Worm (Caenorhabditis elegans) whole organism, L4 larva: ENCODE data around the gene T05C12.8.
A peak's percentile ranks its signal among the peaks of the same experiment; 100 is the strongest.

Source experiments
- D1046.2 ChIP-seq: fragments of 200-800 bp; sonication (Bioruptor generic); IDR thresholded peaks from 2 replicates; pipeline ENCODE4 v1.3.6; 2022; ENCODE audit warnings: missing genetic modification characterization, missing compliant biosample characterization
- F10B5.3 ChIP-seq: sonication (generic microtip); optimal IDR thresholded peaks from 2 replicates; lab custom pipeline; 2016; ENCODE audit warnings: mild to moderate bottlenecking, missing genetic modification characterization, missing compliant biosample characterization
- F44E2.7 ChIP-seq: fragments of 200-800 bp; sonication (Bioruptor generic); IDR thresholded peaks from 2 replicates; pipeline ENCODE4 v2.1.2; 2022; ENCODE audit warnings: missing genetic modification characterization, missing compliant biosample characterization
- Y105C5A.15 ChIP-seq: fragments of 200-800 bp; sonication (Bioruptor generic); IDR thresholded peaks from 2 replicates; pipeline ENCODE4 v1.3.6; 2022; ENCODE audit warnings: missing genetic modification characterization, missing compliant biosample characterization
- Y75B8A.6 ChIP-seq: fragments of 200-800 bp; sonication (Bioruptor generic); IDR thresholded peaks from 2 replicates; pipeline ENCODE4 v1.3.6; 2022; ENCODE audit warnings: missing genetic modification reagents, missing genetic modification characterization, missing compliant biosample characterization
- ZK337.2 ChIP-seq: fragments of 200-800 bp; sonication (Bioruptor generic); IDR thresholded peaks from 2 replicates; pipeline ENCODE4 v1.3.6; 2022; ENCODE audit warnings: missing genetic modification reagents, missing genetic modification characterization, missing compliant biosample characterization
- aha-1 ChIP-seq: fragments of 150-350 bp; peaks from one replicate; lab custom pipeline; 2014; ENCODE audit warnings: missing biosample characterization, missing genetic modification characterization
- ceh-28 ChIP-seq: fragments of 150-350 bp; optimal IDR thresholded peaks from 2 replicates; lab custom pipeline; 2014; ENCODE audit warnings: missing biosample characterization, missing genetic modification reagents, missing genetic modification characterization
- ceh-32 ChIP-seq: sonication (generic microtip); optimal IDR thresholded peaks from 2 replicates; lab custom pipeline; 2016; ENCODE audit warnings: mild to moderate bottlenecking, missing genetic modification characterization, missing compliant biosample characterization; ENCODE audit not compliant: poor library complexity
- ceh-44 ChIP-seq: fragments of 200-800 bp; sonication (Bioruptor generic); IDR thresholded peaks from 2 replicates; pipeline ENCODE4 v1.3.6; 2022; ENCODE audit warnings: missing genetic modification reagents, missing genetic modification characterization, missing compliant biosample characterization
- ceh-82 ChIP-seq: sonication (generic microtip); optimal IDR thresholded peaks from 2 replicates; lab custom pipeline; 2017; ENCODE audit warnings: missing biosample characterization, missing genetic modification characterization
- ces-1 ChIP-seq: fragments of 150-350 bp; sonication (generic microtip); optimal IDR thresholded peaks from 4 replicates; lab custom pipeline; 2014; ENCODE audit warnings: missing biosample characterization, missing genetic modification reagents, missing genetic modification characterization
- daf-8 ChIP-seq: fragments of 200-800 bp; sonication (Bioruptor generic); IDR thresholded peaks from 2 replicates; pipeline ENCODE4 v1.3.6; 2022; ENCODE audit warnings: missing genetic modification characterization, missing compliant biosample characterization
- dmd-6 ChIP-seq: fragments of 200-800 bp; sonication (Bioruptor generic); IDR thresholded peaks from 2 replicates; pipeline ENCODE4 v1.3.6; 2022; ENCODE audit warnings: missing genetic modification reagents, missing genetic modification characterization, missing compliant biosample characterization
- dmd-8 ChIP-seq: fragments of 200-800 bp; sonication (Bioruptor generic); IDR thresholded peaks from 2 replicates; pipeline ENCODE4 v1.3.6; 2022; ENCODE audit warnings: missing genetic modification characterization, missing compliant biosample characterization
- dpl-1 ChIP-seq: fragments of 150-350 bp; optimal IDR thresholded peaks from 2 replicates; lab custom pipeline; 2014; ENCODE audit warnings: missing biosample characterization, missing genetic modification reagents, missing genetic modification characterization
- duxl-1 ChIP-seq: sonication (generic microtip); optimal IDR thresholded peaks from 2 replicates; lab custom pipeline; 2016; ENCODE audit warnings: mild to moderate bottlenecking, missing genetic modification characterization, moderate library complexity, missing compliant biosample characterization; ENCODE audit not compliant: poor library complexity
- dve-1 ChIP-seq: sonication (generic microtip); optimal IDR thresholded peaks from 2 replicates; lab custom pipeline; 2017; ENCODE audit warnings: antibody characterized with exemption, mild to moderate bottlenecking, missing genetic modification characterization, missing compliant biosample characterization; ENCODE audit not compliant: insufficient read depth
- egl-27 ChIP-seq: sonication (generic microtip); optimal IDR thresholded peaks from 3 replicates; lab custom pipeline; 2017; ENCODE audit warnings: missing biosample characterization, missing genetic modification reagents, missing genetic modification characterization
- hlh-11 ChIP-seq: fragments of 200-800 bp; sonication (Bioruptor generic); optimal IDR thresholded peaks from 2 replicates; lab custom pipeline; 2018; ENCODE audit warnings: mild to moderate bottlenecking, missing genetic modification characterization, missing compliant biosample characterization
- hmg-1.1 ChIP-seq: fragments of 200-800 bp; sonication (Bioruptor generic); IDR thresholded peaks from 2 replicates; pipeline ENCODE4 v1.3.6; 2022; ENCODE audit warnings: missing genetic modification reagents, missing genetic modification characterization, missing compliant biosample characterization
- jun-1 ChIP-seq: fragments of 150-350 bp; optimal IDR thresholded peaks from 2 replicates; lab custom pipeline; 2014; ENCODE audit warnings: missing biosample characterization, missing genetic modification reagents, missing genetic modification characterization
- lin-1 ChIP-seq: fragments of 200-800 bp; sonication (Bioruptor generic); IDR thresholded peaks from 2 replicates; pipeline ENCODE4 v1.3.6; 2022; ENCODE audit warnings: missing genetic modification reagents, missing genetic modification characterization, missing compliant biosample characterization
- lin-29 ChIP-seq: fragments of 200-800 bp; sonication (Bioruptor generic); IDR thresholded peaks from 2 replicates; pipeline ENCODE4 v1.3.6; 2022; ENCODE audit warnings: missing genetic modification reagents, missing genetic modification characterization, missing compliant biosample characterization
- lin-39 ChIP-seq: fragments of 150-350 bp; optimal IDR thresholded peaks from 2 replicates; lab custom pipeline; 2014; ENCODE audit warnings: missing biosample characterization, missing genetic modification reagents, missing genetic modification characterization
- lir-3 ChIP-seq: sonication (generic microtip); optimal IDR thresholded peaks from 2 replicates; lab custom pipeline; 2016; ENCODE audit warnings: mild to moderate bottlenecking, missing genetic modification characterization, missing compliant biosample characterization
- mdt-29 ChIP-seq: fragments of 200-800 bp; sonication (Bioruptor generic); IDR thresholded peaks from 2 replicates; pipeline ENCODE4 v1.3.6; 2022; ENCODE audit warnings: missing genetic modification reagents, missing genetic modification characterization, missing compliant biosample characterization
- mes-2 ChIP-seq: sonication (generic microtip); optimal IDR thresholded peaks from 2 replicates; lab custom pipeline; 2016; ENCODE audit warnings: missing genotype, mild to moderate bottlenecking, missing genetic modification characterization, missing compliant biosample characterization; ENCODE audit not compliant: poor library complexity, severe bottlenecking
- nhr-10 ChIP-seq: fragments of 150-350 bp; optimal IDR thresholded peaks from 2 replicates; lab custom pipeline; 2014; ENCODE audit warnings: missing biosample characterization, missing genetic modification characterization
- nhr-102 ChIP-seq: sonication (generic microtip); optimal IDR thresholded peaks from 2 replicates; lab custom pipeline; 2016; ENCODE audit warnings: mild to moderate bottlenecking, missing genetic modification characterization, moderate library complexity, missing compliant biosample characterization
- nhr-11 ChIP-seq: fragments of 150-350 bp; optimal IDR thresholded peaks from 2 replicates; lab custom pipeline; 2014; ENCODE audit warnings: missing biosample characterization, missing genetic modification characterization
- nhr-111 ChIP-seq: fragments of 200-800 bp; sonication (Bioruptor generic); optimal IDR thresholded peaks from 2 replicates; lab custom pipeline; 2018; ENCODE audit warnings: mild to moderate bottlenecking, missing genetic modification characterization, missing compliant biosample characterization
- nhr-237 ChIP-seq: sonication (generic microtip); optimal IDR thresholded peaks from 2 replicates; lab custom pipeline; 2017; ENCODE audit warnings: missing biosample characterization, missing genetic modification characterization
- nhr-25 ChIP-seq: sonication (generic microtip); optimal IDR thresholded peaks from 2 replicates; lab custom pipeline; 2017; ENCODE audit warnings: missing genetic modification characterization, mild to moderate bottlenecking, missing compliant biosample characterization, antibody characterized with exemption, moderate library complexity, borderline replicate concordance; ENCODE audit not compliant: insufficient read depth
- nhr-28 ChIP-seq: fragments of 150-350 bp; optimal IDR thresholded peaks from 2 replicates; lab custom pipeline; 2014; ENCODE audit warnings: missing biosample characterization, missing genetic modification characterization
- nhr-41 ChIP-seq: fragments of 200-800 bp; sonication (Bioruptor generic); IDR thresholded peaks from 2 replicates; pipeline ENCODE4 v1.3.6; 2022; ENCODE audit warnings: missing genetic modification reagents, missing genetic modification characterization, missing compliant biosample characterization
- nhr-48 ChIP-seq: sonication (generic microtip); optimal IDR thresholded peaks from 2 replicates; lab custom pipeline; 2016; ENCODE audit warnings: mild to moderate bottlenecking, missing genetic modification characterization, missing compliant biosample characterization
- nhr-76 ChIP-seq: fragments of 150-350 bp; optimal IDR thresholded peaks from 2 replicates; lab custom pipeline; 2014; ENCODE audit warnings: missing biosample characterization, missing genetic modification characterization
- pha-4 ChIP-seq, 2 experiments: fragments of 150-350 bp in 1 of 2; fragments of 200-800 bp in 1 of 2; sonication (Bioruptor generic) in 1 of 2; IDR thresholded peaks in 1 of 2; optimal IDR thresholded peaks in 1 of 2; 2 replicates each; pipeline versions ENCODE4 v1.3.6 to Lab custom; 2014 to 2022; ENCODE audit warnings: missing genetic modification characterization in 2 of 2, missing genetic modification reagents in 2 of 2, missing biosample characterization in 1 of 2, missing compliant biosample characterization in 1 of 2
- php-3 ChIP-seq: fragments of 200-800 bp; sonication (Bioruptor generic); IDR thresholded peaks from 2 replicates; pipeline ENCODE4 v1.3.6; 2022; ENCODE audit warnings: missing genetic modification reagents, missing genetic modification characterization, missing compliant biosample characterization
- saeg-2 ChIP-seq: fragments of 200-800 bp; sonication (Bioruptor generic); IDR thresholded peaks from 2 replicates; pipeline ENCODE4 v1.3.6; 2022; ENCODE audit warnings: missing genetic modification reagents, missing genetic modification characterization, missing compliant biosample characterization
- sdz-12 ChIP-seq: fragments of 200-800 bp; sonication (Bioruptor generic); optimal IDR thresholded peaks from 2 replicates; lab custom pipeline; 2018; ENCODE audit warnings: mild to moderate bottlenecking, missing genetic modification characterization, missing compliant biosample characterization
- set-16 ChIP-seq: fragments of 200-800 bp; sonication (Bioruptor generic); IDR thresholded peaks from 2 replicates; pipeline ENCODE4 v1.3.6; 2022; ENCODE audit warnings: missing genetic modification reagents, missing genetic modification characterization, missing compliant biosample characterization
- spr-1 ChIP-seq: sonication (generic microtip); optimal IDR thresholded peaks from 2 replicates; lab custom pipeline; 2016; ENCODE audit warnings: mild to moderate bottlenecking, missing genetic modification characterization, missing compliant biosample characterization
- spr-3 ChIP-seq: fragments of 200-800 bp; sonication (Bioruptor generic); optimal IDR thresholded peaks from 2 replicates; lab custom pipeline; 2018; ENCODE audit warnings: mild to moderate bottlenecking, missing genetic modification characterization, missing compliant biosample characterization
- tag-97 ChIP-seq: fragments of 200-800 bp; sonication (Bioruptor generic); IDR thresholded peaks from 2 replicates; pipeline ENCODE4 v1.3.6; 2022; ENCODE audit warnings: missing genetic modification characterization, missing compliant biosample characterization
- vab-7 ChIP-seq: fragments of 200-800 bp; sonication (Bioruptor generic); IDR thresholded peaks from 2 replicates; pipeline ENCODE4 v1.3.6; 2022; ENCODE audit warnings: missing genetic modification reagents, missing genetic modification characterization, missing compliant biosample characterization
- zfp-3 ChIP-seq: fragments of 200-800 bp; sonication (Bioruptor generic); conservative IDR thresholded peaks from 2 replicates; pipeline ENCODE4 v1.3.6; 2022; ENCODE audit warnings: missing genetic modification reagents, missing genetic modification characterization, missing compliant biosample characterization
- ztf-11 ChIP-seq: fragments of 150-350 bp; optimal IDR thresholded peaks from 2 replicates; lab custom pipeline; 2014; ENCODE audit warnings: missing biosample characterization, missing genetic modification characterization
- ztf-7 ChIP-seq: fragments of 150-350 bp; optimal IDR thresholded peaks from 2 replicates; lab custom pipeline; 2014; ENCODE audit warnings: missing biosample characterization, missing genetic modification characterization

T05C12.8 gene

ce11 chrII:8185016-8185493, 5.3 kb downstream of the T05C12.8 start, which contains the start of the genes mig-5 and cct-1 (continued):
- TF ChIP-seq dmd-6 (GFP tag; lab: Robert Waterston, UW) = peak; percentile 89
- TF ChIP-seq Y75B8A.6 (GFP tag; lab: Robert Waterston, UW) = no peak
- peak; percentile 53 for TF ChIP-seq ceh-32
- peak; percentile 25 for TF ChIP-seq ceh-28 (tag; lab: Kevin White, UChicago)
- peak; percentile 98 for TF ChIP-seq hmg-1.1 (GFP tag; lab: Robert Waterston, UW)
- TF ChIP-seq nhr-25 (tag; lab: Kevin White, UChicago) = peak; percentile 93
- TF ChIP-seq ceh-82 (tag; lab: Kevin White, UChicago) = no peak
- no peak for TF ChIP-seq daf-8
- TF ChIP-seq lin-39 (tag; lab: Kevin White, UChicago) = peak; percentile 83
- peak; percentile 72 for TF ChIP-seq ces-1
- TF ChIP-seq ztf-7 (tag; lab: Kevin White, UChicago) = peak; percentile 87
- TF ChIP-seq lin-1 (GFP tag; lab: Robert Waterston, UW) = peak; percentile 85
- TF ChIP-seq php-3 (GFP tag; lab: Robert Waterston, UW) = peak; percentile 96
- TF ChIP-seq nhr-48 (tag; lab: Kevin White, UChicago) = peak; percentile 87
- no peak for TF ChIP-seq sdz-12 (GFP tag; lab: Kevin White, UChicago)
- TF ChIP-seq nhr-10 (tag; lab: Kevin White, UChicago) = peak; percentile 88
- TF ChIP-seq vab-7 = 0 out of 2 replicates have a peak, but pooled peaks have one; percentile 29
- TF ChIP-seq D1046.2 (GFP tag; lab: Robert Waterston, UW) = no peak
- TF ChIP-seq nhr-11 = peak; percentile 95
- TF ChIP-seq lin-29 (GFP tag; lab: Robert Waterston, UW) = peak; percentile 73
- TF ChIP-seq spr-3 (GFP tag; lab: Kevin White, UChicago) = peak; percentile 78
- no peak for TF ChIP-seq F44E2.7 (GFP tag; lab: Robert Waterston, UW)
- no peak for TF ChIP-seq ztf-11 (tag; lab: Kevin White, UChicago)
- TF ChIP-seq set-16 (GFP tag; lab: Robert Waterston, UW) = no peak
- TF ChIP-seq nhr-41 (GFP tag; lab: Robert Waterston, UW) = no peak
- TF ChIP-seq jun-1 (tag; lab: Kevin White, UChicago) = peak; percentile 86
- TF ChIP-seq zfp-3 = peak; percentile 87
- peak; percentile 85 for TF ChIP-seq aha-1 (tag; lab: Kevin White, UChicago)
- no peak for TF ChIP-seq nhr-111
- peak; percentile 49 for TF ChIP-seq nhr-237 (tag; lab: Kevin White, UChicago)
- TF ChIP-seq dve-1 (tag; lab: Kevin White, UChicago) = peak; percentile 98
- TF ChIP-seq dmd-8 (GFP tag; lab: Robert Waterston, UW) = no peak
- TF ChIP-seq nhr-28 (tag; lab: Kevin White, UChicago) = peak; percentile 91
- TF ChIP-seq dpl-1 (GFP tag; lab: Kevin White, UChicago) = peak; percentile 91
- TF ChIP-seq saeg-2 (GFP tag; lab: Robert Waterston, UW) = peak; percentile 76; the same call in 1 of the 2 replicates
- TF ChIP-seq hlh-11 (tag; lab: Kevin White, UChicago) = peak; percentile 94
- no peak for TF ChIP-seq Y105C5A.15 (GFP tag; lab: Robert Waterston, UW)
- TF ChIP-seq nhr-102 (tag; lab: Kevin White, UChicago) = peak; percentile 96
- TF ChIP-seq mes-2 (tag; lab: Kevin White, UChicago) = peak; percentile 98
- no peak for TF ChIP-seq egl-27 (tag; lab: Kevin White, UChicago)
- peak; percentile 85 for TF ChIP-seq F10B5.3 (tag; lab: Kevin White, UChicago)
- peak; percentile 77 for TF ChIP-seq mdt-29 (GFP tag; lab: Robert Waterston, UW)
- TF ChIP-seq spr-1 (tag; lab: Kevin White, UChicago) = peak; percentile 91
- TF ChIP-seq pha-4 (GFP tag; IDR thresholded peaks at IDR 0.05; lab: Robert Waterston, UW) = peak; percentile 87
- TF ChIP-seq pha-4 (tag; optimal IDR thresholded peaks at IDR 0.05; lab: Kevin White, UChicago) = peak; percentile 88
- no peak for TF ChIP-seq ZK337.2 (GFP tag; lab: Robert Waterston, UW)
- peak; percentile 2 for TF ChIP-seq nhr-76 (tag; lab: Kevin White, UChicago)
- TF ChIP-seq tag-97 (GFP tag; lab: Robert Waterston, UW) = no peak
- TF ChIP-seq duxl-1 (tag; lab: Kevin White, UChicago) = peak; percentile 92
- TF ChIP-seq lir-3 (tag; lab: Kevin White, UChicago) = peak; percentile 41
- TF ChIP-seq ceh-44 (GFP tag; lab: Robert Waterston, UW) = peak; percentile 53; the same call in 1 of the 2 replicates
